Fruit fly (Drosophila melanogaster): Measurements from ENCODE around the gene CG13032.

The CG13032 gene

DNA sequence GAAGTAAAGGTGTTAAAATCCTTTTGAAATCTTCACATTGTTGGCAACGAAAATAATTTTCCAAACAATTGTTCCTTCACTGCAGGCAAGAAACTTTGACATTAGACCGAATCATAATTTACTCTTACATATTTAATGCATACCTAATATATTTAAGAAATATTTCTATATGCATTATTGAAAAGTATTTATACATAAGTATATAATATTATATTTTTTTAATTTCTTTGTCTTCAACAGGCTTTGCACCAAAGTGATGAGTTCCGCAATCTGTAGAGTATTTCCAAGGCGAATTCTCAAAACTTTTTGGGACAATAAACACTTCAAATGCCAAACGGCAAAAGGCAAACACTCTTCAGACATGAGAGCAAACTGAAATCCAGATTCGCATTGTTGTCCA is 23.3 kb downstream of the CG13032 start:
- TF ChIP-seq CG14711 (tag; optimal IDR thresholded peaks at IDR 0.05) (peak; percentile 8), toe (GFP tag; optimal IDR thresholded peaks at IDR 0.05) (no peak), kay (GFP tag; ENCODE audit: borderline replicate concordance) (peak; percentile 28)

DNA sequence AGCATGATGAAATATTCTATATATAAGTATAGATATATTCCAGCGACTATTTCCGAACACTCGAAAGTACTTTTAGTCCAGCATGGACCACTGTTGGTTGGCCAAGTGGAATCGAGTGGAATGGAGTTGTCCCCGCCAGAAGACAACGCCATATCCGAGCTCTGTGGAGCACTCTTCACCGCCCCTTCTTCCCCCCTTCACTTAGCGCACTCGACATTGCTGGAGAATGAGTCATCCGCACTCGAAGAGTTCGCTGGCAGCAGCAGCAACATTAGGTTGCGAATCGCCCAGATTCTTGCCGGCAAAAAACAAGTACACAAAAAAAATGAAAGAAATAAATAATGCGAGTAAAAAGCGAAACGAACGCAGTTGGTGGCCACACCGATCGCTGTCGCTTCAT is 24.3 kb downstream of the CG13032 start:
- TF ChIP-seq kay (GFP tag; ENCODE audit: borderline replicate concordance) (no peak), tj (GFP tag; optimal IDR thresholded peaks at IDR 0.05) (no peak), Crg-1 (GFP tag; optimal IDR thresholded peaks at IDR 0.05) (no peak), ovo (GFP tag; optimal IDR thresholded peaks at IDR 0.05) (no peak), CG7045 (GFP tag; optimal IDR thresholded peaks at IDR 0.05) (no peak), CG11617 (GFP tag; optimal IDR thresholded peaks at IDR 0.05) (no peak), cic (GFP tag; optimal IDR thresholded peaks at IDR 0.05) (no peak), CG33017 (tag; optimal IDR thresholded peaks at IDR 0.05) (no peak), CG7101 (tag; optimal IDR thresholded peaks at IDR 0.05) (no peak), pad (GFP tag; optimal IDR thresholded peaks at IDR 0.05) (no peak), CG12768 (GFP tag; optimal IDR thresholded peaks at IDR 0.05) (no peak), CG14711 (tag; optimal IDR thresholded peaks at IDR 0.05) (no peak)

DNA sequence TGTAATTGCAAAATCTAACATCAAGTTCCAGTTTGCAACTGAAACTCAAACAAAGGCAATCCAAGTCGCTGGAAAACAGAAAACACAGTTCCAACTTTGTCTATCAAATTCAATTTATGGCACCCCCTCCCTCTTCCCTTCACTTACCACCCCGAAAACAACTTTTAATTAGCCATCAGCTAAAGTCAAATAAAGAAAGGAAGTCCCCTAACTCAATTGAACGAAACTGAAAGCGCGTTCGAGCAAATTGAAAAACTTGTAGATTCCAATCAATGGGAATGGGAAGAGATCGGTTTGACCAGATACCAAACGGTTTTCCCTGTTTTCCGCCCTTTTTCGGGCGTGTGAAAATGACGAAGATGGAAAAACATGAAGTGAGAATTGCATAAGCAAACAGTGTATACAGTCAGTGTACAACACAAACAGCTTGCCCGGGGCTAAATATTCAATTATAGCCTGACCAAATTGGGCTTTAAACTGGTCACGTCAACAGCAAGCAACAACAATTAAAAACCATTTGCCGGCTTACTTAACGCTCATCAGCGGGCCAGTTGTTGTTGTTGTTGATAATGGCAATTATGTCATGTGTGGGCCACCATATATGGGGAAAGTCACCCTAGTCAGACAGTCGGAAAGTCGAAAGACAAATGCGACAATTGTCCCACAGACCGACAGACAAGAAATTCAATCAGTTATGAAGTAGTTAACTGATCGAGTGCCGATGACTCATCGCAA is 25.7 kb downstream of the CG13032 start:
- TF ChIP-seq pad (GFP tag; optimal IDR thresholded peaks at IDR 0.05) (no peak), Crg-1 (GFP tag; optimal IDR thresholded peaks at IDR 0.05) (no peak), cnc (optimal IDR thresholded peaks at IDR 0.05) (no peak), Clk (GFP tag; optimal IDR thresholded peaks at IDR 0.05) (no peak), CG14711 (tag; optimal IDR thresholded peaks at IDR 0.05) (no peak), CG33017 (tag; optimal IDR thresholded peaks at IDR 0.05) (no peak), tj (GFP tag; optimal IDR thresholded peaks at IDR 0.05) (no peak), CG5204 (GFP tag; optimal IDR thresholded peaks at IDR 0.05) (no peak), toe (GFP tag; optimal IDR thresholded peaks at IDR 0.05) (no peak), cic (GFP tag; optimal IDR thresholded peaks at IDR 0.05) (no peak), Mnt (GFP tag; optimal IDR thresholded peaks at IDR 0.05) (no peak), CG1620 (GFP tag; optimal IDR thresholded peaks at IDR 0.05) (no peak), CG7101 (tag; optimal IDR thresholded peaks at IDR 0.05) (no peak), kay (GFP tag; ENCODE audit: borderline replicate concordance) (no peak), ovo (GFP tag; optimal IDR thresholded peaks at IDR 0.05) (no peak)

DNA sequence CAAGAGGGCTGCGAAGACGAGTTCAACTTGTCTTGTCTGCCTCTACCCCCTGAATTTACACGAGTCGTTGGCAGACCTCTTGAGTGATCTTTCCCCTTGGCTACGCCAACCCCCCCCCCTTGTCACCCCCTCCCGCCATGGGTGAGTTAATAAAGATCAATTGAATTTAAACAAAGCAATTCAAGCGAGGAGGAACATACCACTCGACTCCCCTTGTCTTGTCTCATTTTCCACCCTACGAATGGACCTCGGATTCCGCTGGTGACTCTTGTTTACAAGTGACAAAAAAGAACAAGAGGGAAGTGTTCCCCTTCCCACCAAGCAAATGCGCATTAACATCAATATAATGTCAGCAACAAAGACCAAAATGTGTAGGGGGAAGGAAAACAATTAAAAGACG is 29.1 kb downstream of the CG13032 start:
- TF ChIP-seq pad (GFP tag; optimal IDR thresholded peaks at IDR 0.05) (no peak), CG5204 (GFP tag; optimal IDR thresholded peaks at IDR 0.05) (no peak), CG7045 (GFP tag; optimal IDR thresholded peaks at IDR 0.05) (no peak), kay (GFP tag; ENCODE audit: borderline replicate concordance) (no peak), toe (GFP tag; optimal IDR thresholded peaks at IDR 0.05) (no peak), Mnt (GFP tag; optimal IDR thresholded peaks at IDR 0.05) (no peak), Clk (GFP tag; optimal IDR thresholded peaks at IDR 0.05) (no peak), CG14711 (tag; optimal IDR thresholded peaks at IDR 0.05) (no peak)

DNA sequence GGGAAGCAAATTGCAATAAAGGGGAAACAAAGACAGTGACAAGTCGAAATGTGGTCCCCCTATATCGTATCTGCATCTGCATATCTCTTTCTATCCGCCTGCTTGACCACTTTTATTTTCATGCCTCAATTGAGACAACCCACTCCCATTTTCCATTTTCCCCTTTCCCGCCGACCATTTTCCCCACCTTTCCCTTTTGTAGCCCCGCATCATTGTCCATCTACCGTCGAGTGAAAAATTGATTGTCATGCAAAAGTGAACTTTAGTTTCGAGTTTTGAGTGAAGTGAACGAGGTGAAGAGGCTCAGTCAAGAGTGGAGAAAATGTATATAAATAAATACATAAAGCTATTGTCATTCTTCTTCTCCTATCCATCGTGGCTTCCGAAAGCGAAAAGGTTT is 30.5 kb downstream of the CG13032 start:
- no peak for TF ChIP-seq CG12768 (GFP tag; optimal IDR thresholded peaks at IDR 0.05)
- TF ChIP-seq CG1620 (GFP tag; optimal IDR thresholded peaks at IDR 0.05): no peak
- no peak for TF ChIP-seq CG11617 (GFP tag; optimal IDR thresholded peaks at IDR 0.05)
- no peak for TF ChIP-seq cnc (optimal IDR thresholded peaks at IDR 0.05)
- TF ChIP-seq CG7101 (tag; optimal IDR thresholded peaks at IDR 0.05): no peak
- TF ChIP-seq pad (GFP tag; optimal IDR thresholded peaks at IDR 0.05): no peak
- peak; percentile 6 for TF ChIP-seq tj (GFP tag; optimal IDR thresholded peaks at IDR 0.05)
- TF ChIP-seq CG33017 (tag; optimal IDR thresholded peaks at IDR 0.05): no peak

DNA sequence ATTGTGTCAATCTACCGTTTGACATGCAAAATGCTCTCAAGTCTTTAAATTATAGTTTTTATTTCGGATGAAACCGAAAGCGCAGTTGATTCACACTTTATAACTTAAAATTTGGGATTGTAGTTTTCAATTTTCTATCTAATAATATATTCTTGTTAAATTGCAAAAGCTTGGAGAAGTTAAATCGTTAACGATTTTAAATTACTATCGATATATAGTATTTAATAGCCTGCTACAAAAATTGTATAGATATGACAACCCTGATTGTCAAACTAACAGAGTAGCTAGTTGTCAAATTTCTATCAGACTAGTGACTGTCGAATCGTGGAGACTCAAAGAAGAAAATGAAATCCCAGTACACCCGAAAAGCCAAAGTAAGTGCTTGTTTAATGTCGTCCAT is 30.9 kb downstream of the CG13032 start, which contains the start of gene CG9692:
CG9692 (plus strand) TSS at position 301 of the 400 bp plus-strand sequence.
- TF ChIP-seq CG33017 (tag; optimal IDR thresholded peaks at IDR 0.05) (no peak), CG12768 (GFP tag; optimal IDR thresholded peaks at IDR 0.05) (no peak), CG14711 (tag; optimal IDR thresholded peaks at IDR 0.05) (no peak), kay (GFP tag; ENCODE audit: borderline replicate concordance) (peak; percentile 84)

DNA sequence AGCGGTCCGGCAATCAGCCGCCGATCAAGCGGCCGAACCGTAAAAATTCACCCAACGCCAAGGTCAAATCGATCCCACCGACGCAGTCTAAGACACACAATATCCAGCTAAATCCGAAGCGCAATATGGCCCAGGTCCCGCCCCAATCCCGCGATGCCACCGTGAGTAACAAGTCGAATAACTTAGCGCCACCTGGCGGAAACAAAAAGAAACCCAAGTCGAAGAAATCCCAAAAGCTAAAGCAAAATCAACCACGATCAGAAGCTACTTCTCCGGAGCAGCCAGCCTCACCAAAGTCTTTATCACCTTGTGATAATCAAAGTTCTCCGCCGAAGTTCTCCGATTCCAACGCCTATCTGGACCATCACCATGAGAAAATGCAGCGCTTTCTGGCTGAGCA is 31.9 kb downstream of the CG13032 start:
- TF ChIP-seq Mnt (GFP tag; optimal IDR thresholded peaks at IDR 0.05) (no peak), ovo (GFP tag; optimal IDR thresholded peaks at IDR 0.05) (no peak), CG7101 (tag; optimal IDR thresholded peaks at IDR 0.05) (no peak), Hr96 (GFP tag; optimal IDR thresholded peaks at IDR 0.05) (no peak), pad (GFP tag; optimal IDR thresholded peaks at IDR 0.05) (no peak), cnc (optimal IDR thresholded peaks at IDR 0.05) (no peak), CG5204 (GFP tag; optimal IDR thresholded peaks at IDR 0.05) (no peak), kay (GFP tag; ENCODE audit: borderline replicate concordance) (no peak), CG7045 (GFP tag; optimal IDR thresholded peaks at IDR 0.05) (no peak), CG14711 (tag; optimal IDR thresholded peaks at IDR 0.05) (no peak), CG12768 (GFP tag; optimal IDR thresholded peaks at IDR 0.05) (no peak), CG33017 (tag; optimal IDR thresholded peaks at IDR 0.05) (no peak), Crg-1 (GFP tag; optimal IDR thresholded peaks at IDR 0.05) (no peak), CG11617 (GFP tag; optimal IDR thresholded peaks at IDR 0.05) (no peak), toe (GFP tag; optimal IDR thresholded peaks at IDR 0.05) (no peak)
